Worm (Caenorhabditis elegans) whole organism, L4/young adult: ENCODE results near the gene dpy-19.

ENCODE experiments used
- W03F9.2 ChIP-seq: fragments of 150-350 bp; optimal IDR thresholded peaks from 2 replicates; lab custom pipeline; 2014; ENCODE audit warnings: missing biosample characterization, missing genetic modification characterization
- dao-5 ChIP-seq: sonication (generic microtip); optimal IDR thresholded peaks from 2 replicates; lab custom pipeline; 2016; ENCODE audit warnings: missing genotype, missing genetic modification characterization, moderate library complexity, missing compliant biosample characterization
- him-1 ChIP-seq: sonication (generic microtip); optimal IDR thresholded peaks from 2 replicates; lab custom pipeline; 2016; ENCODE audit warnings: missing genotype, missing genetic modification reagents, missing genetic modification characterization, missing compliant biosample characterization

The dpy-19 gene

ce11 chrIII:8654400-8654980 lies 12.8 kb downstream of the dpy-19 start:
- no peak for TF ChIP-seq him-1 (tag; lab: Kevin White, UChicago)

ce11 chrIII:8653875-8654386 lies 13.4 kb downstream of the dpy-19 start, which contains the start of gene F22B7.9:
F22B7.9 (minus strand) TSS chrIII:8653925.
- no peak for TF ChIP-seq W03F9.2
- no peak for TF ChIP-seq dao-5 (tag; lab: Kevin White, UChicago)

DNA sequence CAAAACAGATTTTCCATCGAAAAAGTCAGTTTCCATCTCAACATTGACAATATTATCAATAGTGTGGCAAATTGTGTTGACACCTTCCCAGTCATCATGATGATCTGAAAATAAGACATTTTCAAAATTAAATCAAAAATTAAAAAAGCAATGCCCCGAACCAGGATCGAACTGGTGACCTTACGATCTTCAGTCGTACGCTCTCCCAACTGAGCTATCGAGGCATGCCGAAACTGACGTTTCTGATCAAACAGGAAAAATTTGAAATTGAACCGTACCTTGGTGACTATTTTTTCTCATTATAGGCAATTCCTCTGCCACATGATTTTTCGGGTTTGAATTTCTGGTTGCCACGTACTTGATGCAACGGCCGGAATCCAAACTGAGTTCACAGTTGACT lies 13.8 kb downstream of the dpy-19 start:
- no peak for TF ChIP-seq him-1 (tag; lab: Kevin White, UChicago)
- no peak for TF ChIP-seq dao-5 (tag; lab: Kevin White, UChicago)
- TF ChIP-seq W03F9.2 = no peak

- TF ChIP-seq him-1 (tag; lab: Kevin White, UChicago) (no peak), W03F9.2 (no peak), dao-5 (tag; lab: Kevin White, UChicago) (no peak)
Measured at ce11 chrIII:8652922-8653321, 14.4 kb downstream of the dpy-19 start.

DNA sequence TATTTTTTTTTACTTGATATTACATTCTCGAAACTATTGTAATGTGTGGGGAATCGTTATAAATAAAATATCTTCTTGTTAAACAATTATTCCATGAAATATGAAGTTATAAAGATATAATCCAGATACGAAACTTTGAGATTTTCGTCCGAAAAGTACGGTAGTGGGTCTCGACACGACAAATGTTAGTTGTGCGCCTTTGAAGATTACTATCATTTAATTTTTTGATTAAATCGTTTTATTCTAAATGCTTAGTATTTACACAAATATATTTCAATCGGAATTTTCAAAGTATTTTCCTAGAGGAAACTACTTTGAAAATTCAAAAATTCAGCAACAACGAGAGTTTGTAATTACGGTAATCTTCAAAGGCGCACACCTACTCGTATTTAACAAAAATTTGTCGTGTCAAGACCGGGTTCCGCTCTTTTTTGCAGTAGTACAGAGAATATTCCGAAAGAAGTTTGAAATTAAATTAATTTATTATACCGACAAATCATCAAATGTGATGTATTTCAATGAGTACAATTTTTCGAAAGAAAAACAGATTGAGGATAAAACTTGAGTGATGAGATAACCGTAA lies 15.1 kb downstream of the dpy-19 start:
- no peak for TF ChIP-seq dao-5 (tag; lab: Kevin White, UChicago)
- TF ChIP-seq W03F9.2 = no peak
- no peak for TF ChIP-seq him-1 (tag; lab: Kevin White, UChicago)

DNA sequence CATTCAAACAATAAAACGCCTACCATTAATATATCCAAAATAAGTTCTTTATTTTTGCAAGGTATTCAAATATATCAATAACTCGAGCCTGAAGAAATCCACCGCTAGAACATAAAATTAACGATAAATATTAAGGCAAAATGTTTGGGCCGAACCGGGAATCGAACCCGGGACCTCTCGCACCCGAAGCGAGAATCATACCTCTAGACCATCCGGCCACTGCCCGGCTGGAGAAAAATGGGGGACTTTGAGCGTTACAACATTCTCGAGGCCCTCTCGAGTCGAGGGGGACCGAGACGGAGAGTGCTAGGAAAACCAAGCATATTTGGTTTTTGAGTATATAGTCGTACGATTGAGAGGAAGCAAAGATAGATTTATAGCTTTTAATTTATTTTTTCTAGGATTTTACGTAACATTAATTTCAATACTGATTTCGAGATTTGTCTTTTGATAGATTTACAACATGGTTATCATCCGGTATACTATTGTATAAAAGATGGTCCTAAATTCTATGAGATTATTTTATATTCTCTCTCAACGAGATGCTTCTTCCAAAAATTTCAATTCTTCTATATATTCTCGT lies 17.0 kb downstream of the dpy-19 start, which contains the start of gene flp-23:
TSS of gene flp-23 (plus strand) at position 533 of the 583 bp plus-strand sequence.
- no peak for TF ChIP-seq dao-5 (tag; lab: Kevin White, UChicago)
- TF ChIP-seq W03F9.2 = no peak
- peak; percentile 59 for TF ChIP-seq him-1 (tag; lab: Kevin White, UChicago)

- TF ChIP-seq dao-5 (tag; lab: Kevin White, UChicago) = no peak
- no peak for TF ChIP-seq W03F9.2
- no peak for TF ChIP-seq him-1 (tag; lab: Kevin White, UChicago)
Measured at ce11 chrIII:8648589-8648988, 18.7 kb downstream of the dpy-19 start, which contains the start of gene F22B7.3. F22B7.3 (plus strand) TSS chrIII:8648889.

ce11 chrIII:8646021-8646420 lies 21.3 kb downstream of the dpy-19 start:
- TF ChIP-seq him-1 (tag; lab: Kevin White, UChicago) = no peak
- no peak for TF ChIP-seq dao-5 (tag; lab: Kevin White, UChicago)
- no peak for TF ChIP-seq W03F9.2

- TF ChIP-seq him-1 (tag; lab: Kevin White, UChicago) (no peak), W03F9.2 (no peak), dao-5 (tag; lab: Kevin White, UChicago) (no peak)
Measured at ce11 chrIII:8643639-8644038, 23.6 kb downstream of the dpy-19 start, which contains the start of gene twk-7. twk-7 (minus strand) TSS chrIII:8643739.

- TF ChIP-seq dao-5 (tag; lab: Kevin White, UChicago) (no peak), W03F9.2 (peak; percentile 65)
Measured at ce11 chrIII:8639188-8639795, 28.0 kb downstream of the dpy-19 start, which contains the start of gene fip-1. fip-1 (plus strand) TSS chrIII:8639745.

- TF ChIP-seq W03F9.2 = no peak
- TF ChIP-seq him-1 (tag; lab: Kevin White, UChicago) = no peak
- no peak for TF ChIP-seq dao-5 (tag; lab: Kevin White, UChicago)
Measured at ce11 chrIII:8636803-8637202, 30.5 kb downstream of the dpy-19 start.

DNA sequence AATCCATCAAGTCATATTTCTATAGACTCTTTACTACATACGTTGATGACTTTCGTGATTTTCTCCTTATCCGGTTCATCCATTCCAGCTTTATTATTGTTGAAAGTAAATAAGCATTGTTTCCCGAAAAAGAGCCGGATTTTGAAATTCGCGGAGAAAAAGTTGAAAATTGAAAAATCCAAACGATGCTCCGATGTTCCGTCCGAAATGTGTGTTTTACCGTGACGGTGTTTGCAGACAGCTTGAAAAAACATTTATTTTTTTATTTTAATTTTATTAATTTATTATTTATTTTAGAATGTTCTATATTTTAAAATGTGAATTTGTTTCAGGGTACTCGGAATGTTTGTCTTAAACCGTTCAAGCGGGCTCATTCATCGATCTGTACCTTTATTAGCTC lies 36.4 kb downstream of the dpy-19 start, which contains the start of gene dnj-10:
TSS of gene dnj-10 (plus strand) at position 333 of the 400 bp plus-strand sequence.
- TF ChIP-seq W03F9.2 (peak; percentile 81), him-1 (tag; lab: Kevin White, UChicago) (no peak)

DNA sequence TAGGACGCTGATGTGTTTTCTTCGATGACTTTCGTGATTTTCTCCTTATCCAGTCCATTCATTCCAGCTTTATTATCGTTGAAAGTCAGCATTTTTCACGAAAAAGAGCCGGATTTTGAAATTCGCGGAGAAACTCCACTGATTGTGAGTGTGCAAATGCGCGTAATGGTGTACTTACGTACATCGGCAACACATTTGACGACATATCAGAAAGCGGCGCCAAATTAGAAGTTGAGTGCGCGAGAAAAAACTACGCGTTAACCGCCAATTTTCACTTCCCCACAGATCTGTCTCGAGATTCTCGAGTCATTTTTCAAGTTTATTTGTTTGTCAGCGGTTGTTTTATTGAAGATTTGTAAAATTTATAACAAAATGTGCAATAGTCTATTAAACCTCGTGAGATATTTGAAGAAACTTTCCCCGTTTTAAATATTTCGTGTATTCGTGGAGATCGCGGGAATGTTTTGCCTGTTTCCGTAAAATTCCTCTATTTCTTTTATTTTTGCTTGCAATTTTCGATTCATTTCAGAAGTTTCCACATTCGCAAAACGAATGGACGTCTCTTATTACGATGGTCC lies 38.8 kb downstream of the dpy-19 start, which contains the start of the genes polk-1 and gpr-1:
TSS of gene polk-1 (minus strand) at position 186 of the 578 bp plus-strand sequence.
TSS of gene gpr-1 (plus strand) at position 528 of the 578 bp plus-strand sequence.
- TF ChIP-seq W03F9.2 (no peak), dao-5 (tag; lab: Kevin White, UChicago) (no peak), him-1 (tag; lab: Kevin White, UChicago) (no peak)
